Fruit fly (Drosophila melanogaster) whole organism, adult: ENCODE results near the gene CG17211.

Experiments
- CG14711 ChIP-seq: fragments of 200-800 bp; sonication (Bioruptor generic); optimal IDR thresholded peaks from 2 replicates; lab custom pipeline; 2018; ENCODE audit warnings: missing biosample characterization, mild to moderate bottlenecking, missing genetic modification characterization, moderate library complexity
- CG1620 ChIP-seq: fragments of 200-800 bp; sonication (Bioruptor generic); optimal IDR thresholded peaks from 2 replicates; lab custom pipeline; 2016; ENCODE audit warnings: missing biosample characterization, missing genetic modification characterization
- CG7101 ChIP-seq: fragments of 200-800 bp; sonication (Bioruptor generic); optimal IDR thresholded peaks from 2 replicates; lab custom pipeline; 2018; ENCODE audit warnings: missing biosample characterization, mild to moderate bottlenecking, missing genetic modification characterization, moderate library complexity
- Clk ChIP-seq: fragments of 200-800 bp; sonication (Bioruptor generic); optimal IDR thresholded peaks from 2 replicates; lab custom pipeline; 2017; ENCODE audit warnings: missing biosample characterization, missing genetic modification characterization
- Crg-1 ChIP-seq: fragments of 200-800 bp; sonication (Bioruptor generic); optimal IDR thresholded peaks from 2 replicates; lab custom pipeline; 2016; ENCODE audit warnings: missing biosample characterization, missing genetic modification characterization
- Hr96 ChIP-seq: fragments of 200-800 bp; sonication (Bioruptor generic); optimal IDR thresholded peaks from 2 replicates; lab custom pipeline; 2016; ENCODE audit warnings: missing biosample characterization, missing genetic modification characterization
- Mnt ChIP-seq: fragments of 200-800 bp; sonication (Bioruptor generic); optimal IDR thresholded peaks from 2 replicates; lab custom pipeline; 2016; ENCODE audit warnings: missing biosample characterization, mild to moderate bottlenecking, missing genetic modification characterization
- bab1 ChIP-seq: fragments of 200-800 bp; sonication (Bioruptor generic); optimal IDR thresholded peaks from 3 replicates; lab custom pipeline; 2019; ENCODE audit warnings: missing biosample characterization, mild to moderate bottlenecking, missing genetic modification characterization, moderate library complexity
- cic ChIP-seq: fragments of 200-800 bp; sonication (Bioruptor generic); optimal IDR thresholded peaks from 2 replicates; lab custom pipeline; 2017; ENCODE audit warnings: missing biosample characterization, mild to moderate bottlenecking, missing genetic modification characterization, moderate library complexity
- cnc ChIP-seq, 2 experiments: fragments of >200 bp; optimal IDR thresholded peaks; 2 replicates each; lab custom pipeline; 2017
- kay ChIP-seq: fragments of 200-800 bp; sonication (Bioruptor generic); peaks from one replicate; lab custom pipeline; 2016; ENCODE audit warnings: missing biosample characterization, missing genetic modification characterization, borderline replicate concordance
- ovo ChIP-seq: fragments of 200-800 bp; sonication (Bioruptor generic); optimal IDR thresholded peaks from 2 replicates; lab custom pipeline; 2016; ENCODE audit warnings: missing biosample characterization, missing genetic modification characterization
- tj ChIP-seq: fragments of 200-800 bp; sonication (Bioruptor generic); optimal IDR thresholded peaks from 3 replicates; lab custom pipeline; 2017; ENCODE audit warnings: missing biosample characterization, mild to moderate bottlenecking, missing genetic modification characterization, moderate library complexity
- toe ChIP-seq: fragments of 200-800 bp; sonication (Bioruptor generic); optimal IDR thresholded peaks from 2 replicates; lab custom pipeline; 2016; ENCODE audit warnings: missing biosample characterization, missing genetic modification characterization

- TF ChIP-seq Hr96 (GFP tag; lab: Kevin White, UChicago), result no peak
- no peak for TF ChIP-seq tj (GFP tag; lab: Kevin White, UChicago)
- TF ChIP-seq bab1 (GFP tag; lab: Kevin White, UChicago), result no peak
- TF ChIP-seq Crg-1, result no peak
- no peak for TF ChIP-seq CG7101 (tag; lab: Kevin White, UChicago)
- no peak for TF ChIP-seq ovo (GFP tag; lab: Kevin White, UChicago)
- no peak for TF ChIP-seq kay (GFP tag; lab: Kevin White, UChicago)
- TF ChIP-seq cic (GFP tag; lab: Kevin White, UChicago), result no peak
- TF ChIP-seq Mnt, result no peak
- no peak for TF ChIP-seq toe (GFP tag; lab: Kevin White, UChicago)
- TF ChIP-seq CG14711 (tag; lab: Kevin White, UChicago), result no peak
- TF ChIP-seq CG1620 (GFP tag; lab: Kevin White, UChicago), result no peak
- TF ChIP-seq Clk, result no peak
- no peak for TF ChIP-seq cnc (optimal IDR thresholded peaks at IDR 0.05; lab: Kevin White, UChicago)
Measured at dm6 chr2L:12112943-12113557, 1.1 kb upstream of the CG17211 start.
